Worm (Caenorhabditis elegans): ENCODE data around the gene F08B12.11.

F08B12.11 gene

DNA sequence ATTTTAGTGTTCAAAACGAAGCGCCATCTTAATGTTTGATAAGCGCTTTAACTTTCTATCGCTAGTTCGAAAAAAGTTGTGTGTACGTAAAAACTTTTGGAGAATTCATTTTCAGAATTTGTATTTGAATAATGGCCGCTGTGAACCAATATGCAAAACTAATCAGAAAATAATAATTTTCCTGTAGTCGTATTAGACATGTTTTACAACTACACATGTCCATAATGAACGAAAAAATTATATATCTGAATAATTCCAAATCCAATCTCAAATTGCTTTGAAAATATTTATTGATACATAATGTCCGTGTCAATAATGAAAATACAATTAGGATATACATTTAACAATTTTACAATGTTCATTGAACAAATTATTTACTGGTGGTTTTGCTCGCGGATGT lies 21.9 kb downstream of the F08B12.11 start:
- TF ChIP-seq klf-2 (GFP tag; conservative IDR thresholded peaks at IDR 0.05) (no peak), flt-1 (GFP tag; IDR thresholded peaks at IDR 0.05) (no peak), tab-1 (GFP tag; IDR thresholded peaks at IDR 0.05) (no peak), ztf-29 (GFP tag; IDR thresholded peaks at IDR 0.05) (no peak), cog-1 (tag; optimal IDR thresholded peaks at IDR 0.05) (no peak), med-1 (GFP tag; optimal IDR thresholded peaks at IDR 0.05; ENCODE audit: insufficient read depth) (no peak), T22C8.4 (GFP tag; IDR thresholded peaks at IDR 0.05) (no peak), ztf-23 (GFP tag; IDR thresholded peaks at IDR 0.05) (no peak), ref-1 (GFP tag; conservative IDR thresholded peaks at IDR 0.05) (no peak)

DNA sequence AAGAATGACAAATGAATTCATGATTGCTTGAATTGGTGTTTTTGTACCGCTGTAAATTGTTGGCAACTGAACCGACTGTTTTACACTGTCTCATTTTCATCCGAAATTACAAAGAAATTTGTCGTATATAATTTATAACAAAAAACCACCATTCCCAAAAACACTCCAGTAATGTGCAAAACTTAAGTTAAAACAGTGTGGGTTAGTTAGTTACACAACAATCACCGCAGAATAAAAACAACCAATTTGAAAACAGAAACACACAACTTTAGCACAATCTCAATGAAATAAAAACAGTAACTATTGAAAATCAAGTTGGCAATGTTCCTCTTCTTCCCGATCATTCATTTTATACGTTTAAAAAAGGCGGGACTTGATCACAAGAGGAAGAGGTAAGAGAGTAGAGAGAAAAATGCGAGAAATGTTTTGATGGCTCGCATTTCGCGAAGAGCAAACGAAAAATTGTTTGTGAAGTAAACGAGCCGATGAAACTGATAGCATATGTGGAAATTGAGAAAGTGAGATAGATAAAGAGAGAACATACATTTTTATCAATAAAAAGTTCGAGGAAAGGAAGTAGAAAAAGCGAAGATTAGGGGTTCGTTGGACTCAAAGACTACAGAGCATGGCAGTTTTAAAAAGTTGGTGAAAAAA lies 23.0 kb downstream of the F08B12.11 start, which contains the start of gene F08B12.4:
TSS of gene F08B12.4 (minus strand) at position 51 of the 654 bp plus-strand sequence.
- TF ChIP-seq ztf-23 (GFP tag; IDR thresholded peaks at IDR 0.05) (no peak), ref-1 (GFP tag; conservative IDR thresholded peaks at IDR 0.05) (no peak), T22C8.4 (GFP tag; IDR thresholded peaks at IDR 0.05) (no peak), cog-1 (tag; optimal IDR thresholded peaks at IDR 0.05) (no peak)

DNA sequence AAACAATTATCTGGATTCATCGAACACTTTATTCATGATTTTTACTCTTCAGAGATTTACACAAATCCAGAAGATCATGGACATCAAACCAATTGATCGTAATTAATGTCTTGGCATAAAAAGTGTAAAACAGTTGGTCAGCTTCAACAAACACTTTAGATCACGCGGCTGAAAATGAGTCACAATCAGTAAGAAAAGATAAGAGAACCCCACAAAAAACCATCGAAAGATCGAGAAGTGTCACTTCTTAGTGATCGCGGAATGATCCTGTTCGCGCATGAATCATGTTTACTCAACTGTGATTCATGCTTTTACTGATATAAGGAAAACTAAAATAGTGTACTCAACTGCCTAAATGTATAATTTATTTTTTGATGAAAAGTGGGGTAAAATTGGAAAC lies 24.6 kb downstream of the F08B12.11 start:
- TF ChIP-seq klf-2 (GFP tag; conservative IDR thresholded peaks at IDR 0.05) (no peak), med-1 (GFP tag; optimal IDR thresholded peaks at IDR 0.05; ENCODE audit: insufficient read depth) (no peak), flt-1 (GFP tag; IDR thresholded peaks at IDR 0.05) (no peak), T22C8.4 (GFP tag; IDR thresholded peaks at IDR 0.05) (no peak), ref-1 (GFP tag; conservative IDR thresholded peaks at IDR 0.05) (no peak), cog-1 (tag; optimal IDR thresholded peaks at IDR 0.05) (no peak), ztf-29 (GFP tag; IDR thresholded peaks at IDR 0.05) (no peak), tab-1 (GFP tag; IDR thresholded peaks at IDR 0.05) (no peak), ztf-23 (GFP tag; IDR thresholded peaks at IDR 0.05) (no peak)

DNA sequence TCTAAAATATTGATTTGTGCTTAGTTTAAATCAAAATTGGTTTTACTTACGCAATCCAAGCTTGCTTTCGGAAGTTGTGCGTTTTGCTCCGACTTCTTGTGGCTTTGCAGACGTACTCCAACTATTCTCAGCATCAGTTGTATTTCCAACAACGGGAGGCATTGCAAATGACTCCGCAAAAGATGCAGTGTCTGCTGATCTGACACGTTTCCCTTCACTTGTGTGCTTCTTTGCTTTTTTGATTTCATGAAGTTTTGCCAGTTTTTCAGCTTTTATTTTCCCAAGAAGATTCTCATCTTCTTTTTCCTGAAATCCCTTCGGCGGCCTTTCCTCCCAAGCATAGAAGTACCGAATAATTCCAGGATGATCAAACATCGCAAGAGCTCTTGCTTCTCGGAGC lies 26.8 kb downstream of the F08B12.11 start:
- no peak for TF ChIP-seq tab-1 (GFP tag; IDR thresholded peaks at IDR 0.05)
- no peak for TF ChIP-seq ztf-23 (GFP tag; IDR thresholded peaks at IDR 0.05)
- TF ChIP-seq cog-1 (tag; optimal IDR thresholded peaks at IDR 0.05): no peak
- TF ChIP-seq T22C8.4 (GFP tag; IDR thresholded peaks at IDR 0.05): no peak
- TF ChIP-seq klf-2 (GFP tag; conservative IDR thresholded peaks at IDR 0.05): no peak
- TF ChIP-seq ref-1 (GFP tag; conservative IDR thresholded peaks at IDR 0.05): no peak
- no peak for TF ChIP-seq med-1 (GFP tag; optimal IDR thresholded peaks at IDR 0.05; ENCODE audit: insufficient read depth)
- no peak for TF ChIP-seq ztf-29 (GFP tag; IDR thresholded peaks at IDR 0.05)
- no peak for TF ChIP-seq flt-1 (GFP tag; IDR thresholded peaks at IDR 0.05)

DNA sequence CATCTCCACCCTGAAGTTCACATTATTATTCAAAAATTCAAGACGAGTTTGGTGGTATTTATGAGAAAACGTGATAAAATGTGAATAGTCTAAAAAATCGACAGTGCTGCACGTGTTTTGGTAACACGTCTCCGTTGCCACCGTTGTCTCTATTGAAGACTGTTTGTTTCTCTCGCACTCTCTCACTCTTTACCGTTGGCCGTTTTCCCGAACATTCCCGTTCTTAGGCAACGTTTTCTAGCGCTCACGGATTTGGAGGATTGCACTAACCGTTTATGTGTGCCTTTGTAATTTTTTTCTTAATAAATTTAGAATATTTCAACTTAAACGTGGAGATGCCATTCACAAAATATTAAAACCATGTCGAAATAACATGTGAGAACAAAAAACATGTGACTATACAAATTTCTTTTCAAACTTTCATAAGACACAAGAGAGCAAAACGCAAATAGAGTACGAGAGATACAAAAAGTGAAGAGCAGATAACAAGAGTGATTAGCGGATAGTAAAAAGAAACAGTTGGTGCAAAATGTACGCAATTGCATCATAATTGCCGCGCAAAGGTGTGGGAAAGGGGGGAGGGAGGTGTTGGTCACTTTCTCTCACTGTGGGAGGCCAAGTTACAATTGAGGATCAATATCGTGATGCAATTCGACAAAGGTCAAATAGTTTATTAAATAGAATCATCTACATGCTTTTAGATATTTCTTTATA lies 30.1 kb downstream of the F08B12.11 start, which contains the start of gene pek-1:
TSS of gene pek-1 (minus strand) at position 51 of the 714 bp plus-strand sequence.
- no peak for TF ChIP-seq klf-2 (GFP tag; conservative IDR thresholded peaks at IDR 0.05)
- no peak for TF ChIP-seq flt-1 (GFP tag; IDR thresholded peaks at IDR 0.05)
- TF ChIP-seq ref-1 (GFP tag; conservative IDR thresholded peaks at IDR 0.05): no peak
- TF ChIP-seq med-1 (GFP tag; optimal IDR thresholded peaks at IDR 0.05; ENCODE audit: insufficient read depth): no peak
- no peak for TF ChIP-seq tab-1 (GFP tag; IDR thresholded peaks at IDR 0.05)
- TF ChIP-seq T22C8.4 (GFP tag; IDR thresholded peaks at IDR 0.05): no peak
- TF ChIP-seq cog-1 (tag; optimal IDR thresholded peaks at IDR 0.05): peak; percentile 5
- TF ChIP-seq ztf-29 (GFP tag; IDR thresholded peaks at IDR 0.05): no peak

DNA sequence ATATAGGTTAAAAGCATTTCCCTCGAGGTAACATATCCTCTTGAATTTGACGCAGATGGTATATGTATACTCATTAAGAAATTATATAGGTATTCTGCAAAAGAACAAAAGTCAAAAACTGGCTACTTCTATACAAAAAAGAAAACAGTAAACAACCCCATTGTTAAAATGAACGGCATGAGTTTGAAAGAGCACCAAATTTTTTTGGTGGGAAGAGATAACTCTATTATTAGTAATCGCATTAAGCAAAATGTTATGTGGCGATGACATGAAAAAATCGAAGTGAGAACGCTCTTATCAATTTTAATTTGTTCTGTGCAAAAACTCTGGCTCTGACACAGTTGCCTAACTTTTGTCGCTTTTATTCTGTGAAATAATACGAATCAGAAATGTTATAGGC lies 33.8 kb downstream of the F08B12.11 start, which contains the start of gene F46C3.2:
TSS of gene F46C3.2 (minus strand) at position 101 of the 400 bp plus-strand sequence.
- TF ChIP-seq ref-1 (GFP tag; conservative IDR thresholded peaks at IDR 0.05) (no peak), ztf-29 (GFP tag; IDR thresholded peaks at IDR 0.05) (no peak), cog-1 (tag; optimal IDR thresholded peaks at IDR 0.05) (no peak)

DNA sequence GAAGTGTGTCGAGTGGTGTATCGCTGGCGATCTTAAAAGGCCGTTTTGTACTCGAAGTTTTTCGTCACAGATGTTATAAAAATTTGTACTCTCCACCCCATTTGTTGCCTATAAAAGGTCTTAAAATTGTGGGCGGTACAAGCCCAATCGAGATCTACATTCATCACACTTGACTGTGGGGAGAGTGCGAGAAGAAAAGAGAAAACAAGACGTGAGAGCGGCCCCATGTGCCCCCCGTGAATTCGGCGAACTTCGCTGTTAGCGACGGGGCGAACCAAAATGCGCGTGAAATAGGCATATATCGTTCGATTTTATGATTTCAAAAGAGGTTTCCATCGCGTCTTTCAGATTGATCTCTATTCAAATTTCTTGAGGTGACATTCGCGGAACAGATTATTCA lies 35.1 kb downstream of the F08B12.11 start, which contains the start of gene F46C3.6:
TSS of gene F46C3.6 (minus strand) at position 87 of the 400 bp plus-strand sequence.
- TF ChIP-seq T22C8.4 (GFP tag; IDR thresholded peaks at IDR 0.05) (no peak), tab-1 (GFP tag; IDR thresholded peaks at IDR 0.05) (no peak), flt-1 (GFP tag; IDR thresholded peaks at IDR 0.05) (no peak), ref-1 (GFP tag; conservative IDR thresholded peaks at IDR 0.05) (no peak), cog-1 (tag; optimal IDR thresholded peaks at IDR 0.05) (no peak), ztf-29 (GFP tag; IDR thresholded peaks at IDR 0.05) (no peak)

DNA sequence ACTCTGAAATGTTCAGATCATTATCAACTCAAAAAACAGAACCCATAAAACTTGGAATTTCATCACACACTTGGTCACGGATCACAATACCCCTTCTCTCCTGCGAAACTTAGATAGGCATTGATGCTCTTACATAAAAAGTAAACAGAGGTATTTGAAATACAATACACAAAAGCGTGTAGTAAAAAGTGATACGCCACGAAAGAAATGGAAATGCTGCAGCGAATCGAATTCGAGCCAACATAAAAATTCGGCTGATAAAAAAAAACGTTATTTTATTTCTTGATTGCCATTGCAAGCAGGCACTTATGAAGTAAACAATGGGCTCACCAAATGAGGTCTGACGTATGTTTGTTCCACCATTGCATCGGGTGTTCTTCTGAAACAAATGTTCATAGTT lies 41.8 kb downstream of the F08B12.11 start:
- TF ChIP-seq ref-1 (GFP tag; conservative IDR thresholded peaks at IDR 0.05) (no peak), ztf-23 (GFP tag; IDR thresholded peaks at IDR 0.05) (no peak), flt-1 (GFP tag; IDR thresholded peaks at IDR 0.05) (no peak), klf-2 (GFP tag; conservative IDR thresholded peaks at IDR 0.05) (no peak), ztf-29 (GFP tag; IDR thresholded peaks at IDR 0.05) (no peak), T22C8.4 (GFP tag; IDR thresholded peaks at IDR 0.05) (no peak), cog-1 (tag; optimal IDR thresholded peaks at IDR 0.05) (no peak), tab-1 (GFP tag; IDR thresholded peaks at IDR 0.05) (no peak), med-1 (GFP tag; optimal IDR thresholded peaks at IDR 0.05; ENCODE audit: insufficient read depth) (no peak)

DNA sequence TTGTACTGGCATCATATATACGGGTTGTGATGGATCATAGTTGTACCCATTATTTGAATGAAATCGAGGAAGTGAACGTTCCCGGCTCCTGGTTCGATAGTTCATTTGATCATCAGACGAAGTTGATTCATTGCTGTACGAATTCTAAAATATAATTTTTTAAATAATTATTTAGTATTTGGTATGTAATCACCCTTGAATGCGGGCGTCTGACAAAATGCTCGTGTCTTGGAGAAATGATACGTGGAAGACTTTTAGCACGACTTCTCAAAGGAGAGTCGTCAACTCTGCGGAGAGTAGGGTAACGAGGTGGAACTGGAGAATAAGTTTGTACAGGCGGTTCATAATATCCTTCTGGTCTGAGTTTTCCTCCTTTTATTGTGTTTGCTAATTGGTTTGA lies 42.7 kb downstream of the F08B12.11 start:
- TF ChIP-seq klf-2 (GFP tag; conservative IDR thresholded peaks at IDR 0.05) (no peak), ztf-23 (GFP tag; IDR thresholded peaks at IDR 0.05) (no peak), med-1 (GFP tag; optimal IDR thresholded peaks at IDR 0.05; ENCODE audit: insufficient read depth) (no peak), cog-1 (tag; optimal IDR thresholded peaks at IDR 0.05) (no peak), tab-1 (GFP tag; IDR thresholded peaks at IDR 0.05) (no peak), flt-1 (GFP tag; IDR thresholded peaks at IDR 0.05) (no peak), ztf-29 (GFP tag; IDR thresholded peaks at IDR 0.05) (no peak), ref-1 (GFP tag; conservative IDR thresholded peaks at IDR 0.05) (no peak), T22C8.4 (GFP tag; IDR thresholded peaks at IDR 0.05) (no peak)
